Worm (Caenorhabditis elegans): ENCODE results near the gene osg-1.

- TF ChIP-seq lin-35 (GFP tag; optimal IDR thresholded peaks at IDR 0.05) (no peak), sptf-2 (GFP tag; optimal IDR thresholded peaks at IDR 0.05) (no peak), Y53G8AR.9 (GFP tag; conservative IDR thresholded peaks at IDR 0.05) (no peak), lsl-1 (GFP tag; optimal IDR thresholded peaks at IDR 0.05) (no peak), madf-10 (tag; optimal IDR thresholded peaks at IDR 0.05) (no peak), snpc-4 (GFP tag; optimal IDR thresholded peaks at IDR 0.05) (no peak), snpc-4 (tag; optimal IDR thresholded peaks at IDR 0.05) (no peak), him-1 (tag; optimal IDR thresholded peaks at IDR 0.05) (no peak), dox-1 (GFP tag; IDR thresholded peaks at IDR 0.05) (no peak)
Measured at ce11 chrIII:5438064-5438463, 49.3 kb upstream of the osg-1 start.
